Worm (Caenorhabditis elegans) whole organism, early embryonic: Measurements from ENCODE around the gene nhr-100.

ENCODE experiments used
- ama-1 ChIP-seq: fragments of 150-350 bp; optimal IDR thresholded peaks from 2 replicates; lab custom pipeline; 2014
- hmbx-1 ChIP-seq: sonication (generic microtip); optimal IDR thresholded peaks from 2 replicates; lab custom pipeline; 2016; ENCODE audit warnings: mild to moderate bottlenecking, missing genetic modification characterization, missing compliant biosample characterization
- hnd-1 ChIP-seq: sonication (generic microtip); optimal IDR thresholded peaks from 2 replicates; lab custom pipeline; 2016; ENCODE audit warnings: missing genetic modification characterization, missing compliant biosample characterization
- tbx-37 ChIP-seq: fragments of 200-800 bp; sonication (Bioruptor generic); conservative IDR thresholded peaks from 2 replicates; pipeline ENCODE4 v1.3.6; 2022; ENCODE audit warnings: missing genetic modification reagents, missing genetic modification characterization, missing compliant biosample characterization
- tra-4 ChIP-seq: sonication (generic microtip); optimal IDR thresholded peaks from 2 replicates; lab custom pipeline; 2017; ENCODE audit warnings: missing genetic modification characterization, missing compliant biosample characterization

ce11 chrIV:9755713-9756112, 27.2 kb downstream of the nhr-100 start:
- TF ChIP-seq tbx-37 (GFP tag; lab: Robert Waterston, UW): no peak
- no peak for TF ChIP-seq ama-1 (lab: Kevin White, UChicago)
- no peak for TF ChIP-seq hmbx-1 (tag; lab: Kevin White, UChicago)
- no peak for TF ChIP-seq hnd-1 (tag; lab: Kevin White, UChicago)
- TF ChIP-seq tra-4 (tag; lab: Kevin White, UChicago): no peak
